Worm (Caenorhabditis elegans): ENCODE data around the gene pes-8.

- no peak for TF ChIP-seq unc-86 (tag; optimal IDR thresholded peaks at IDR 0.05)
- TF ChIP-seq eyg-1 (tag; optimal IDR thresholded peaks at IDR 0.05) = no peak
Measured at ce11 chrX:9208492-9208891, 43.1 kb upstream of the pes-8 start.
